Worm (Caenorhabditis elegans): ENCODE results near the gene rnp-2.

The rnp-2 gene

DNA sequence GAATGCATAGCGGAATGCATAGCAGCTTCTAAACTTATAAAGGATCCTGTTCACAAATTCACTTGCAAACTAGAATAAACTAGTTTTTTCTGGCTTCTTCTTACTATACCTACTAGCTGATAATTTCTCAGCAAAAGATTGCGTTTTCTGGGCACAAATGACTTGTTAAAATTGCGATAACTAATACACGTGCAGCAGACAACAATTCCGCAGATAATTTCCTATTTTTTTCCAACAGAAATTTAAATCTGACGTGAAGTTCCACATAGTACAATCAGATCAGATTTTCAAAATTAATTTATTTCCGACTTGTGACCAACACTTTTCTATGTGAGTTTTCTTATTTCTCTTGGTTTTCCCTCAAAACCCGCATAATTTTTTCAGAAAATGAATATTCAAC, 7.5 kb upstream of the rnp-2 start, which contains the start of gene scrm-8:
TSS of gene scrm-8 (plus strand) at position 301 of the 400 bp plus-strand sequence.
- no peak for TF ChIP-seq mbf-1 (tag; optimal IDR thresholded peaks at IDR 0.05)

DNA sequence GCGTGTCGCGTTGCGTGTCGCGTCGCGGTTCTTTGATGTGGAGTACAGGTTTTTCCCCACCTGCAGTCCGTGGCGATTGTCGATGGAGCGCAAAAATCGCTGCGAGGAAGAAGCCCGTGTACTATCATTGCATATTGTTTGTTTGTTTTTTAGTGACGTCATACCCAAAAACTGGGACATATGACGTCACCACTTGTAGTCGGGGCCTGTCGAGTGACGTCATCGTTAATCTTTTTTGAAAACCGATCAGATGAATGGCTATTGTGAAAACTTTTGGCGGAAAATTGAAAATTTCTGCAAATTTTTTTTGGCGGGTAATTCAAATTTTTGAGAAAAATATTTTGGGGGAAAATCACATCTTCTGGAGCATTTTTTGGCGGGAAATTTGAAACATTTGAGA, 4.6 kb upstream of the rnp-2 start:
- no peak for TF ChIP-seq ztf-1 (GFP tag; conservative IDR thresholded peaks at IDR 0.05)

ce11 chrIV:4172242-4172641, 366 bp downstream of the rnp-2 start:
- TF ChIP-seq ztf-1 (GFP tag; conservative IDR thresholded peaks at IDR 0.05) (no peak), fos-1 (tag; optimal IDR thresholded peaks at IDR 0.05) (no peak), nhr-6 (tag; optimal IDR thresholded peaks at IDR 0.05) (no peak), unc-55 (GFP tag; optimal IDR thresholded peaks at IDR 0.05) (no peak), gmeb-1 (tag; optimal IDR thresholded peaks at IDR 0.05) (no peak), egl-27 (tag; optimal IDR thresholded peaks at IDR 0.05) (no peak), sma-9 (GFP tag; optimal IDR thresholded peaks at IDR 0.05) (no peak), sma-9 (tag; optimal IDR thresholded peaks at IDR 0.05) (no peak), unc-39 (tag; optimal IDR thresholded peaks at IDR 0.05) (no peak), peb-1 (tag; optimal IDR thresholded peaks at IDR 0.05) (no peak), elt-3 (tag; optimal IDR thresholded peaks at IDR 0.05) (no peak)

- TF ChIP-seq ceh-16 (tag; optimal IDR thresholded peaks at IDR 0.05), result no peak
- TF ChIP-seq ama-1 (optimal IDR thresholded peaks at IDR 0.05), result no peak
- no peak for TF ChIP-seq dmd-4 (tag; optimal IDR thresholded peaks at IDR 0.05)
- no peak for TF ChIP-seq lsy-2 (tag; optimal IDR thresholded peaks at IDR 0.05)
- no peak for TF ChIP-seq mab-5 (tag; optimal IDR thresholded peaks at IDR 0.05)
- TF ChIP-seq peb-1 (tag; optimal IDR thresholded peaks at IDR 0.05), result no peak
- TF ChIP-seq unc-55 (GFP tag; optimal IDR thresholded peaks at IDR 0.05), result no peak
- no peak for TF ChIP-seq mbf-1 (tag; optimal IDR thresholded peaks at IDR 0.05)
- TF ChIP-seq Y55F3AM.14 (GFP tag; optimal IDR thresholded peaks at IDR 0.05), result no peak
- TF ChIP-seq alr-1 (tag; optimal IDR thresholded peaks at IDR 0.05), result no peak
- TF ChIP-seq crh-2 (tag; optimal IDR thresholded peaks at IDR 0.05), result no peak
- no peak for TF ChIP-seq blmp-1 (tag; optimal IDR thresholded peaks at IDR 0.05; ENCODE audit: insufficient read depth)
- TF ChIP-seq mdl-1 (tag; optimal IDR thresholded peaks at IDR 0.05), result no peak
Measured at ce11 chrIV:4173789-4174188, 1.9 kb downstream of the rnp-2 start, which contains the start of gene rnp-3. rnp-3 (plus strand) TSS chrIV:4174089.

ce11 chrIV:4176088-4176487, 4.2 kb downstream of the rnp-2 start, which contains the start of gene dnj-15:
dnj-15 (plus strand) TSS chrIV:4176388.
- no peak for TF ChIP-seq ztf-4 (tag; optimal IDR thresholded peaks at IDR 0.05)

DNA sequence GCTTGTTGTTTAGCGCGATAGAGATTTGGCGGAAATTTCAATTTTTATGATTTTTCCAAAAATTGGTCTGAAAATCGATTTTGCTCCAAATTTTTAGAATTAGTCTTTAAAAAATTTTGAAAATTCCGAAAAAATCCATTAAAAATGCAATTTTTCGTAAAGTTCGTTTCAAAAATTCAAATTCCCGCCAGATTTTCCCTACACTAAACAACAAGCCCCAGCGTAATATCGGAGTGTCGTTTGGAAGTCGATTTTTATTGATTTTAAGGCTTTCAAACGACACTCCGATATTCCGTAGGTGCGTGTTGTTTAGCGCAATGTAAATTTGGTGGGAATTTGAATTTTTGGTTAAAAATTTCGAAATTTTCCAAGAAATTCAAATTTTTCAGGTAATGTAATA, 4.8 kb downstream of the rnp-2 start:
- TF ChIP-seq mdl-1 (tag; optimal IDR thresholded peaks at IDR 0.05) (no peak), lin-39 (tag; optimal IDR thresholded peaks at IDR 0.05) (no peak), fos-1 (tag; optimal IDR thresholded peaks at IDR 0.05) (no peak), egl-27 (tag; optimal IDR thresholded peaks at IDR 0.05) (no peak), peb-1 (tag; optimal IDR thresholded peaks at IDR 0.05) (no peak), skn-1 (tag; optimal IDR thresholded peaks at IDR 0.05) (no peak), gmeb-1 (tag; optimal IDR thresholded peaks at IDR 0.05) (no peak)

DNA sequence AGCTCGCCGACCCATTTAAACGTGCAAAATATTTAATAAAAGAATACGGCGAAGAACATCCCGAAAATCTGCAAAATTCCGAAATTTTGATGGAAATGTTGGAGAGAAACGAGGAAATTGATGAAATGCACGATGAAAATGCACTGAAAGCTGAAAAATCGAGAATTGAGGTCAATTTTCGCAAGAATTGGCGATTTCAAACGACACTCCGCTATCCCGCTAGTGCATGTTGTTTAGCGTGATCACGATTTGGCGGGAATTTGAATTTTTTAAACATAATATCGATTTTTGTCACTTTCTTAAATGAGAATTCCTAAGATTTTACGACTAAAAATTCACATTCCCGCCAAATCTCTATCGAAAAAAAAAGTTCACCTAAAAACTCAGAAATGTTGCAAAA, 5.7 kb downstream of the rnp-2 start:
- no peak for TF ChIP-seq nhr-23 (tag; optimal IDR thresholded peaks at IDR 0.05)
- no peak for TF ChIP-seq alr-1 (tag; optimal IDR thresholded peaks at IDR 0.05)
- TF ChIP-seq nhr-10 (tag; optimal IDR thresholded peaks at IDR 0.05), result no peak
- TF ChIP-seq mbf-1 (tag; optimal IDR thresholded peaks at IDR 0.05), result no peak
- no peak for TF ChIP-seq nhr-6 (tag; optimal IDR thresholded peaks at IDR 0.05)
- no peak for TF ChIP-seq egl-27 (tag; optimal IDR thresholded peaks at IDR 0.05)
- no peak for TF ChIP-seq sma-9 (GFP tag; optimal IDR thresholded peaks at IDR 0.05)
- no peak for TF ChIP-seq sma-9 (tag; optimal IDR thresholded peaks at IDR 0.05)
- no peak for TF ChIP-seq ZK546.5 (tag; optimal IDR thresholded peaks at IDR 0.05)
- no peak for TF ChIP-seq sma-3 (GFP tag; optimal IDR thresholded peaks at IDR 0.05)
- no peak for TF ChIP-seq ceh-16 (tag; optimal IDR thresholded peaks at IDR 0.05)
- no peak for TF ChIP-seq crh-2 (tag; optimal IDR thresholded peaks at IDR 0.05)
- no peak for TF ChIP-seq ztf-1 (GFP tag; conservative IDR thresholded peaks at IDR 0.05)

Measured in whole organism, L2 larva.